Worm (Caenorhabditis elegans) whole organism, mixed stage, embryonic: ENCODE data around the gene Y53F4B.10.

Source experiments
- M03D4.4 ChIP-seq: sonication (generic microtip); optimal IDR thresholded peaks from 2 replicates; lab custom pipeline; 2017; ENCODE audit warnings: mild to moderate bottlenecking, missing genetic modification characterization, missing compliant biosample characterization
- bed-3 ChIP-seq: fragments of 200-800 bp; sonication (Bioruptor generic); optimal IDR thresholded peaks from 3 replicates; lab custom pipeline; 2018; ENCODE audit warnings: mild to moderate bottlenecking, missing genetic modification characterization, moderate library complexity, missing compliant biosample characterization
- blmp-1 ChIP-seq: fragments of 150-350 bp; optimal IDR thresholded peaks from 2 replicates; lab custom pipeline; 2014; ENCODE audit warnings: missing biosample characterization, missing genetic modification characterization
- ceh-39 ChIP-seq: fragments of 150-350 bp; optimal IDR thresholded peaks from 2 replicates; lab custom pipeline; 2014; ENCODE audit warnings: missing biosample characterization, missing genetic modification characterization
- ceh-43 ChIP-seq: fragments of 200-800 bp; sonication (Bioruptor generic); optimal IDR thresholded peaks from 2 replicates; lab custom pipeline; 2018; ENCODE audit warnings: mild to moderate bottlenecking, missing genetic modification characterization, moderate library complexity, missing compliant biosample characterization
- ceh-83 ChIP-seq: fragments of 200-800 bp; sonication (Bioruptor generic); optimal IDR thresholded peaks from 2 replicates; lab custom pipeline; 2018; ENCODE audit warnings: mild to moderate bottlenecking, missing genetic modification characterization, missing compliant biosample characterization
- ces-1 ChIP-seq: fragments of 150-350 bp; optimal IDR thresholded peaks from 2 replicates; lab custom pipeline; 2014; ENCODE audit warnings: missing biosample characterization, missing genetic modification reagents, missing genetic modification characterization
- cnd-1 ChIP-seq: fragments of 200-800 bp; sonication (Bioruptor generic); optimal IDR thresholded peaks from 2 replicates; lab custom pipeline; 2018; ENCODE audit warnings: mild to moderate bottlenecking, missing genetic modification characterization, missing compliant biosample characterization
- drap-1 ChIP-seq: fragments of 200-800 bp; sonication (Bioruptor generic); optimal IDR thresholded peaks from 3 replicates; lab custom pipeline; 2018; ENCODE audit warnings: mild to moderate bottlenecking, missing genetic modification characterization, missing compliant biosample characterization
- elt-1 ChIP-seq: sonication (generic microtip); optimal IDR thresholded peaks from 2 replicates; lab custom pipeline; 2017; ENCODE audit warnings: missing genetic modification characterization, mild to moderate bottlenecking, missing compliant biosample characterization, antibody characterized with exemption, moderate library complexity, borderline replicate concordance; ENCODE audit not compliant: insufficient read depth
- elt-3 ChIP-seq: fragments of 150-350 bp; optimal IDR thresholded peaks from 2 replicates; lab custom pipeline; 2014; ENCODE audit warnings: missing biosample characterization, missing genetic modification characterization
- flh-1 ChIP-seq: fragments of 200-800 bp; sonication (Bioruptor generic); optimal IDR thresholded peaks from 2 replicates; lab custom pipeline; 2018; ENCODE audit warnings: mild to moderate bottlenecking, missing genetic modification characterization, moderate library complexity, missing compliant biosample characterization
- ham-2 ChIP-seq: fragments of 200-800 bp; sonication (Bioruptor generic); optimal IDR thresholded peaks from 2 replicates; lab custom pipeline; 2018; ENCODE audit warnings: mild to moderate bottlenecking, missing genetic modification characterization, missing compliant biosample characterization
- hlh-1 ChIP-seq: fragments of 150-350 bp; optimal IDR thresholded peaks from 2 replicates; lab custom pipeline; 2014; ENCODE audit warnings: missing biosample characterization, missing genetic modification reagents, missing genetic modification characterization
- lin-13 ChIP-seq: fragments of 150-350 bp; optimal IDR thresholded peaks from 2 replicates; lab custom pipeline; 2014; ENCODE audit warnings: missing biosample characterization, missing genetic modification characterization
- lin-32 ChIP-seq: fragments of 200-800 bp; sonication (Bioruptor generic); optimal IDR thresholded peaks from 2 replicates; lab custom pipeline; 2018; ENCODE audit warnings: mild to moderate bottlenecking, missing genetic modification characterization, missing compliant biosample characterization
- mab-5 ChIP-seq: fragments of 150-350 bp; optimal IDR thresholded peaks from 2 replicates; lab custom pipeline; 2014; ENCODE audit warnings: missing biosample characterization, missing genetic modification characterization
- mep-1 ChIP-seq: fragments of 150-350 bp; optimal IDR thresholded peaks from 2 replicates; lab custom pipeline; 2017; ENCODE audit warnings: missing biosample characterization, missing genetic modification reagents, missing genetic modification characterization, inconsistent platforms
- mls-2 ChIP-seq: sonication (generic microtip); optimal IDR thresholded peaks from 2 replicates; lab custom pipeline; 2016; ENCODE audit warnings: mild to moderate bottlenecking, missing genetic modification characterization, moderate library complexity, missing compliant biosample characterization
- nhr-12 ChIP-seq: fragments of 150-350 bp; optimal IDR thresholded peaks from 2 replicates; lab custom pipeline; 2014; ENCODE audit warnings: missing biosample characterization, missing genetic modification characterization
- nhr-237 ChIP-seq: fragments of 150-350 bp; optimal IDR thresholded peaks from 2 replicates; lab custom pipeline; 2014; ENCODE audit warnings: missing biosample characterization, missing genetic modification characterization
- nhr-28 ChIP-seq: fragments of 150-350 bp; optimal IDR thresholded peaks from 2 replicates; lab custom pipeline; 2014; ENCODE audit warnings: missing biosample characterization, missing genetic modification characterization
- nhr-76 ChIP-seq: sonication (generic microtip); optimal IDR thresholded peaks from 2 replicates; lab custom pipeline; 2017; ENCODE audit warnings: missing biosample characterization, missing genetic modification characterization
- pha-4 ChIP-seq: fragments of 150-350 bp; optimal IDR thresholded peaks from 2 replicates; lab custom pipeline; 2018; ENCODE audit warnings: missing biosample characterization, missing genetic modification reagents, missing genetic modification characterization
- sem-2 ChIP-seq: fragments of 200-800 bp; sonication (Bioruptor generic); optimal IDR thresholded peaks from 2 replicates; lab custom pipeline; 2018; ENCODE audit warnings: mild to moderate bottlenecking, missing genetic modification characterization, missing compliant biosample characterization
- snpc-4 ChIP-seq: fragments of 150-350 bp; optimal IDR thresholded peaks from 2 replicates; lab custom pipeline; 2014; ENCODE audit warnings: missing biosample characterization, missing genetic modification characterization
- sptf-1 ChIP-seq: sonication (generic microtip); optimal IDR thresholded peaks from 2 replicates; lab custom pipeline; 2017; ENCODE audit warnings: mild to moderate bottlenecking, missing genetic modification characterization, moderate library complexity, missing compliant biosample characterization
- tbx-8 ChIP-seq: fragments of 200-800 bp; sonication (Bioruptor generic); optimal IDR thresholded peaks from 2 replicates; lab custom pipeline; 2018; ENCODE audit warnings: mild to moderate bottlenecking, missing genetic modification characterization, moderate library complexity, missing compliant biosample characterization
- unc-120 ChIP-seq: sonication (generic microtip); optimal IDR thresholded peaks from 2 replicates; lab custom pipeline; 2017; ENCODE audit warnings: missing genetic modification characterization, missing compliant biosample characterization; ENCODE audit not compliant: poor library complexity, severe bottlenecking
- unc-39 ChIP-seq: fragments of 150-350 bp; optimal IDR thresholded peaks from 2 replicates; lab custom pipeline; 2014; ENCODE audit warnings: missing biosample characterization, missing genetic modification characterization
- unc-62 ChIP-seq: fragments of 150-350 bp; optimal IDR thresholded peaks from 2 replicates; lab custom pipeline; 2014; ENCODE audit warnings: missing biosample characterization, missing genetic modification reagents, missing genetic modification characterization
- zip-8 ChIP-seq: fragments of 150-350 bp; optimal IDR thresholded peaks from 2 replicates; lab custom pipeline; 2014; ENCODE audit warnings: missing biosample characterization, missing genetic modification characterization
- ztf-11 ChIP-seq: fragments of 150-350 bp; optimal IDR thresholded peaks from 2 replicates; lab custom pipeline; 2014; ENCODE audit warnings: missing biosample characterization, missing genetic modification characterization

The Y53F4B.10 gene

ce11 chrII:15003410-15003809 is at the start of gene Y53F4B.10:
TSS of gene Y53F4B.10 (minus strand) at chrII:15003510.
- TF ChIP-seq unc-62: no peak
- no peak for TF ChIP-seq lin-13 (tag; lab: Kevin White, UChicago)
- TF ChIP-seq drap-1 (GFP tag; lab: Kevin White, UChicago): no peak
- TF ChIP-seq ceh-39: no peak
- TF ChIP-seq ceh-83 (GFP tag; lab: Kevin White, UChicago): no peak
- no peak for TF ChIP-seq blmp-1 (tag; lab: Kevin White, UChicago)
- no peak for TF ChIP-seq ceh-43 (GFP tag; lab: Kevin White, UChicago)

ce11 chrII:15042310-15042709 is 39.0 kb upstream of the Y53F4B.10 start:
- TF ChIP-seq flh-1 (GFP tag; lab: Kevin White, UChicago) (no peak), drap-1 (GFP tag; lab: Kevin White, UChicago) (no peak), lin-32 (GFP tag; lab: Kevin White, UChicago) (no peak), sem-2 (GFP tag; lab: Kevin White, UChicago) (no peak), lin-13 (tag; lab: Kevin White, UChicago) (no peak), ceh-39 (no peak), M03D4.4 (tag; lab: Kevin White, UChicago) (no peak), sptf-1 (no peak), snpc-4 (tag; lab: Kevin White, UChicago) (no peak), nhr-12 (tag; lab: Kevin White, UChicago) (no peak)

- TF ChIP-seq ceh-39 (no peak), ceh-43 (GFP tag; lab: Kevin White, UChicago) (no peak), ham-2 (GFP tag; lab: Kevin White, UChicago) (no peak), M03D4.4 (tag; lab: Kevin White, UChicago) (no peak), mab-5 (tag; lab: Kevin White, UChicago) (no peak), ces-1 (GFP tag; lab: Kevin White, UChicago) (no peak), lin-13 (tag; lab: Kevin White, UChicago) (no peak), cnd-1 (tag; lab: Kevin White, UChicago) (no peak)
These were observed 35.8 kb upstream of the Y53F4B.10 start, which contains the start of gene trip-4 for ce11 chrII:15039104-15039503. TSS of gene trip-4 (plus strand) at chrII:15039404.

ce11 chrII:15037782-15038181 is 34.5 kb upstream of the Y53F4B.10 start, which contains the start of gene Y53F4B.14:
TSS of gene Y53F4B.14 (plus strand) at chrII:15037991.
- TF ChIP-seq zip-8 (tag; lab: Kevin White, UChicago) (no peak), M03D4.4 (tag; lab: Kevin White, UChicago) (no peak), nhr-237 (tag; lab: Kevin White, UChicago) (no peak), mab-5 (tag; lab: Kevin White, UChicago) (no peak), mls-2 (tag; lab: Kevin White, UChicago) (no peak), sem-2 (GFP tag; lab: Kevin White, UChicago) (no peak), ztf-11 (no peak), lin-32 (GFP tag; lab: Kevin White, UChicago) (no peak), snpc-4 (tag; lab: Kevin White, UChicago) (no peak), mep-1 (tag; lab: Kevin White, UChicago) (no peak), elt-1 (no peak), ces-1 (GFP tag; lab: Kevin White, UChicago) (no peak), tbx-8 (no peak), nhr-12 (tag; lab: Kevin White, UChicago) (no peak), unc-120 (no peak), nhr-28 (no peak), nhr-76 (tag; lab: Kevin White, UChicago) (no peak)

ce11 chrII:15026389-15026788 is 23.1 kb upstream of the Y53F4B.10 start:
- no peak for TF ChIP-seq flh-1 (GFP tag; lab: Kevin White, UChicago)
- no peak for TF ChIP-seq M03D4.4 (tag; lab: Kevin White, UChicago)

- TF ChIP-seq unc-39 (no peak), pha-4 (peak; percentile 97), sptf-1 (peak; percentile 78), elt-1 (no peak), mab-5 (tag; lab: Kevin White, UChicago) (no peak), ceh-83 (GFP tag; lab: Kevin White, UChicago) (no peak), nhr-28 (no peak), blmp-1 (tag; lab: Kevin White, UChicago) (no peak), cnd-1 (tag; lab: Kevin White, UChicago) (peak; percentile 77), hlh-1 (tag; lab: Kevin White, UChicago) (no peak), snpc-4 (tag; lab: Kevin White, UChicago) (no peak), ham-2 (GFP tag; lab: Kevin White, UChicago) (no peak), mls-2 (tag; lab: Kevin White, UChicago) (peak; percentile 69), M03D4.4 (tag; lab: Kevin White, UChicago) (peak; percentile 43), drap-1 (GFP tag; lab: Kevin White, UChicago) (peak; percentile 55), ztf-11 (peak; percentile 39), nhr-237 (tag; lab: Kevin White, UChicago) (peak; percentile 58), ceh-43 (GFP tag; lab: Kevin White, UChicago) (peak; percentile 55), ces-1 (GFP tag; lab: Kevin White, UChicago) (peak; percentile 66), nhr-12 (tag; lab: Kevin White, UChicago) (peak; percentile 65), lin-32 (GFP tag; lab: Kevin White, UChicago) (peak; percentile 40), lin-13 (tag; lab: Kevin White, UChicago) (peak; percentile 94), bed-3 (GFP tag; lab: Kevin White, UChicago) (peak; percentile 16), zip-8 (tag; lab: Kevin White, UChicago) (no peak), tbx-8 (no peak), unc-120 (peak; percentile 14), ceh-39 (peak; percentile 86), mep-1 (tag; lab: Kevin White, UChicago) (peak; percentile 94), elt-3 (tag; lab: Kevin White, UChicago) (no peak)
These were observed 22.4 kb upstream of the Y53F4B.10 start, which contains the start of gene cmtr-1 for ce11 chrII:15025599-15026164. TSS of gene cmtr-1 (plus strand) at chrII:15026114.
